Fruit fly (Drosophila melanogaster) whole organism, embryonic: ENCODE results near the gene CG1421.

Experiments used
- CG10462 ChIP-seq: fragments of 200-800 bp; sonication (Bioruptor generic); optimal IDR thresholded peaks from 2 replicates; lab custom pipeline; 2016; ENCODE audit warnings: missing biosample characterization, missing genetic modification characterization
- CG16779 ChIP-seq: fragments of 200-800 bp; sonication (Bioruptor generic); IDR thresholded peaks from 2 replicates; pipeline ENCODE4 v1.3.6; 2022; ENCODE audit warnings: missing biosample characterization, missing genetic modification characterization
- Mrtf ChIP-seq: fragments of 200-800 bp; sonication (Bioruptor generic); IDR thresholded peaks from 3 replicates; pipeline ENCODE4 v1.3.6; 2022; ENCODE audit warnings: missing biosample characterization, missing genetic modification characterization
- ash1 ChIP-seq: fragments of 200-800 bp; sonication (Bioruptor generic); optimal IDR thresholded peaks from 2 replicates; lab custom pipeline; 2018; ENCODE audit warnings: missing biosample characterization, mild to moderate bottlenecking, missing genetic modification characterization
- jigr1 ChIP-seq: fragments of 200-800 bp; sonication (Bioruptor generic); IDR thresholded peaks from 3 replicates; pipeline ENCODE4 v1.3.6; 2022; ENCODE audit warnings: missing biosample characterization, missing genetic modification characterization

- TF ChIP-seq Mrtf (GFP tag; lab: Robert Waterston, UW) (no peak), CG10462 (no peak), jigr1 (GFP tag; lab: Robert Waterston, UW) (no peak), CG16779 (GFP tag; lab: Robert Waterston, UW) (no peak), ash1 (GFP tag; lab: Kevin White, UChicago) (no peak)
Observed at dm6 chr2L:21902693-21903092, at the start of gene CG1421.
